Fruit fly (Drosophila melanogaster): ENCODE measurements around the gene Tmem43.
A peak's percentile ranks its signal among the peaks of the same experiment; 100 is the strongest.

Gene Tmem43

dm6 chr3L:7947880-7948286 lies 33.0 kb upstream of the Tmem43 start, which contains the start of gene exex (continued):
- TF ChIP-seq Hr78 (GFP tag; optimal IDR thresholded peaks at IDR 0.05) (no peak), chif (GFP tag; optimal IDR thresholded peaks at IDR 0.05) (no peak), Hmx (GFP tag; optimal IDR thresholded peaks at IDR 0.05) (no peak), HLH4C (GFP tag; IDR thresholded peaks at IDR 0.05; ENCODE audit: partially characterized antibody) (no peak), Atf6 (GFP tag; IDR thresholded peaks at IDR 0.05) (no peak), Fer1 (GFP tag; optimal IDR thresholded peaks at IDR 0.05) (no peak), CG11696 (GFP tag; IDR thresholded peaks at IDR 0.05) (no peak), CG5953 (GFP tag; IDR thresholded peaks at IDR 0.05) (no peak), MTF-1 (GFP tag; optimal IDR thresholded peaks at IDR 0.05; ENCODE audit: borderline replicate concordance) (no peak), klu (GFP tag; IDR thresholded peaks at IDR 0.05) (no peak), sc (optimal IDR thresholded peaks at IDR 0.05) (no peak), sc (GFP tag; optimal IDR thresholded peaks at IDR 0.05) (no peak), Ets65A (GFP tag) (peak; percentile 64), CG12155 (GFP tag; optimal IDR thresholded peaks at IDR 0.05) (no peak), lilli (GFP tag; optimal IDR thresholded peaks at IDR 0.05) (no peak), CG6813 (GFP tag; optimal IDR thresholded peaks at IDR 0.05) (no peak), Chrac-16 (GFP tag; optimal IDR thresholded peaks at IDR 0.05) (no peak), CG4282 (GFP tag; optimal IDR thresholded peaks at IDR 0.05) (no peak), HmgD (GFP tag; optimal IDR thresholded peaks at IDR 0.05) (no peak), gsb (GFP tag; IDR thresholded peaks at IDR 0.05) (no peak), Neu2 (GFP tag; optimal IDR thresholded peaks at IDR 0.05; ENCODE audit: borderline replicate concordance) (no peak), CG7556 (GFP tag; optimal IDR thresholded peaks at IDR 0.05) (no peak), cg (GFP tag; optimal IDR thresholded peaks at IDR 0.05) (peak; percentile 27), Lpt (GFP tag; optimal IDR thresholded peaks at IDR 0.05) (no peak), CG9932 (GFP tag; IDR thresholded peaks at IDR 0.05) (no peak), gcm (GFP tag; optimal IDR thresholded peaks at IDR 0.05) (peak; percentile 67), br (optimal IDR thresholded peaks at IDR 0.05) (no peak), Bgb (GFP tag; IDR thresholded peaks at IDR 0.05; ENCODE audit: partially characterized antibody) (peak; percentile 48; the same call in 1 of the 2 replicates), unpg (GFP tag; optimal IDR thresholded peaks at IDR 0.05) (peak; percentile 1), wor (GFP tag; IDR thresholded peaks at IDR 0.05) (no peak), Abd-B (GFP tag; optimal IDR thresholded peaks at IDR 0.05) (no peak), CG13424 (tag; optimal IDR thresholded peaks at IDR 0.05) (no peak), dm (GFP tag; optimal IDR thresholded peaks at IDR 0.05) (no peak), yki (optimal IDR thresholded peaks at IDR 0.05) (peak; percentile 48), CG11560 (tag; IDR thresholded peaks at IDR 0.05) (no peak), CG9797 (GFP tag; optimal IDR thresholded peaks at IDR 0.05) (no peak), gt (GFP tag; IDR thresholded peaks at IDR 0.05) (no peak), Bdp1 (GFP tag; optimal IDR thresholded peaks at IDR 0.05) (no peak), crc (GFP tag; optimal IDR thresholded peaks at IDR 0.05) (no peak), zfh1 (GFP tag; IDR thresholded peaks at IDR 0.05) (no peak), tgo (GFP tag; IDR thresholded peaks at IDR 0.05) (no peak), CG15696 (tag; optimal IDR thresholded peaks at IDR 0.05) (no peak), jing (GFP tag; optimal IDR thresholded peaks at IDR 0.05) (no peak), pros (GFP tag; optimal IDR thresholded peaks at IDR 0.05) (peak; percentile 47), MBD-R2 (GFP tag; IDR thresholded peaks at IDR 0.05) (no peak), ranshi (GFP tag; IDR thresholded peaks at IDR 0.05) (no peak), CG6175 (GFP tag; IDR thresholded peaks at IDR 0.05) (no peak), repo (GFP tag; optimal IDR thresholded peaks at IDR 0.05) (no peak), CG8281 (tag; optimal IDR thresholded peaks at IDR 0.05) (no peak), cas (GFP tag; IDR thresholded peaks at IDR 0.05) (no peak), fd64A (GFP tag; optimal IDR thresholded peaks at IDR 0.05) (no peak), CG12299 (tag; optimal IDR thresholded peaks at IDR 0.05) (no peak), gem (tag; optimal IDR thresholded peaks at IDR 0.05) (no peak)
